Worm (Caenorhabditis elegans) whole organism, L4 larva: ENCODE data around the gene B0244.5.

Experiments
- ctbp-1 ChIP-seq: fragments of 200-800 bp; sonication (Bioruptor generic); IDR thresholded peaks from 2 replicates; pipeline ENCODE4 v1.3.6; 2022; ENCODE audit warnings: missing genetic modification reagents, missing genetic modification characterization, missing compliant biosample characterization
- dpl-1 ChIP-seq: fragments of 150-350 bp; optimal IDR thresholded peaks from 2 replicates; lab custom pipeline; 2014; ENCODE audit warnings: missing biosample characterization, missing genetic modification reagents, missing genetic modification characterization
- egl-27 ChIP-seq: sonication (generic microtip); optimal IDR thresholded peaks from 3 replicates; lab custom pipeline; 2017; ENCODE audit warnings: missing biosample characterization, missing genetic modification reagents, missing genetic modification characterization
- lir-3 ChIP-seq: sonication (generic microtip); optimal IDR thresholded peaks from 2 replicates; lab custom pipeline; 2016; ENCODE audit warnings: mild to moderate bottlenecking, missing genetic modification characterization, missing compliant biosample characterization
- mxl-2 ChIP-seq: fragments of 200-800 bp; sonication (Bioruptor generic); conservative IDR thresholded peaks from 2 replicates; pipeline ENCODE4 v1.3.6; 2022; ENCODE audit warnings: missing genetic modification reagents, missing genetic modification characterization, missing compliant biosample characterization
- mxl-3 ChIP-seq: fragments of 200-800 bp; sonication (Bioruptor generic); optimal IDR thresholded peaks from 2 replicates; lab custom pipeline; 2018; ENCODE audit warnings: mild to moderate bottlenecking, missing genetic modification characterization, missing compliant biosample characterization
- unc-39 ChIP-seq: sonication (generic microtip); optimal IDR thresholded peaks from 2 replicates; lab custom pipeline; 2017; ENCODE audit warnings: missing biosample characterization, missing genetic modification characterization

ce11 chrIII:5710045-5710444 is 34.6 kb upstream of the B0244.5 start, which contains the start of gene B0336.12:
- TF ChIP-seq lir-3 (no peak), mxl-3 (GFP tag; lab: Kevin White, UChicago) (no peak), mxl-2 (GFP tag; lab: Robert Waterston, UW) (no peak), egl-27 (no peak), unc-39 (no peak), ctbp-1 (GFP tag; lab: Robert Waterston, UW) (no peak), dpl-1 (no peak)
